Worm (Caenorhabditis elegans) whole organism, young adult: ENCODE results near the gene M03C11.1.

Source experiments
- B0261.1 ChIP-seq: sonication (generic microtip); optimal IDR thresholded peaks from 2 replicates; lab custom pipeline; 2016; ENCODE audit warnings: mild to moderate bottlenecking, missing genetic modification characterization, moderate library complexity, missing compliant biosample characterization
- F23B12.7 ChIP-seq: sonication (generic microtip); optimal IDR thresholded peaks from 2 replicates; lab custom pipeline; 2017; ENCODE audit warnings: missing genetic modification characterization, mild to moderate bottlenecking, missing compliant biosample characterization, antibody characterized with exemption, moderate library complexity; ENCODE audit not compliant: insufficient read depth
- F57C9.4 ChIP-seq: sonication (generic microtip); optimal IDR thresholded peaks from 2 replicates; lab custom pipeline; 2017; ENCODE audit warnings: mild to moderate bottlenecking, missing genetic modification characterization, missing compliant biosample characterization
- K11D2.4 ChIP-seq: fragments of 200-800 bp; sonication (Bioruptor generic); IDR thresholded peaks from 2 replicates; pipeline ENCODE4 v1.3.6; 2022; ENCODE audit warnings: missing genetic modification reagents, missing genetic modification characterization, missing compliant biosample characterization
- K12H6.12 ChIP-seq: fragments of 200-800 bp; sonication (Bioruptor generic); optimal IDR thresholded peaks from 2 replicates; lab custom pipeline; 2018; ENCODE audit warnings: mild to moderate bottlenecking, missing genetic modification characterization, missing compliant biosample characterization
- T07F8.4 ChIP-seq: sonication (generic microtip); optimal IDR thresholded peaks from 2 replicates; lab custom pipeline; 2016; ENCODE audit warnings: mild to moderate bottlenecking, missing genetic modification characterization, moderate library complexity, missing compliant biosample characterization
- T26A5.8 ChIP-seq: sonication (generic microtip); optimal IDR thresholded peaks from 2 replicates; lab custom pipeline; 2016; ENCODE audit warnings: missing genetic modification characterization, missing compliant biosample characterization
- aptf-2 ChIP-seq: fragments of 200-800 bp; sonication (Bioruptor generic); conservative IDR thresholded peaks from 2 replicates; pipeline ENCODE4 v1.3.6; 2022; ENCODE audit warnings: missing genetic modification reagents, missing genetic modification characterization, missing compliant biosample characterization
- aptf-3 ChIP-seq: fragments of 200-800 bp; sonication (Bioruptor generic); IDR thresholded peaks from 2 replicates; pipeline ENCODE4 v1.3.6; 2022; ENCODE audit warnings: missing genetic modification characterization, missing compliant biosample characterization
- atf-7 ChIP-seq: sonication (generic microtip); optimal IDR thresholded peaks from 2 replicates; lab custom pipeline; 2017; ENCODE audit warnings: mild to moderate bottlenecking, missing genetic modification characterization, missing compliant biosample characterization
- athp-1 ChIP-seq: sonication (generic microtip); optimal IDR thresholded peaks from 2 replicates; lab custom pipeline; 2017; ENCODE audit warnings: mild to moderate bottlenecking, missing genetic modification characterization, missing compliant biosample characterization
- bed-2 ChIP-seq: fragments of 200-800 bp; sonication (Bioruptor generic); IDR thresholded peaks from 2 replicates; pipeline ENCODE4 v1.3.6; 2022; ENCODE audit warnings: missing genetic modification reagents, missing genetic modification characterization, missing compliant biosample characterization
- ccch-3 ChIP-seq: fragments of 200-800 bp; sonication (Bioruptor generic); optimal IDR thresholded peaks from 2 replicates; lab custom pipeline; 2018; ENCODE audit warnings: mild to moderate bottlenecking, missing genetic modification characterization, missing compliant biosample characterization
- cebp-1 ChIP-seq, 2 experiments: fragments of 200-800 bp in 1 of 2; sonication (Bioruptor generic) in 1 of 2; sonication (generic microtip) in 1 of 2; IDR thresholded peaks in 1 of 2; optimal IDR thresholded peaks in 1 of 2; 2 replicates each; pipeline versions ENCODE4 v1.3.6 to Lab custom; 2017 to 2022; ENCODE audit warnings: missing compliant biosample characterization in 2 of 2, missing genetic modification characterization in 2 of 2, mild to moderate bottlenecking in 1 of 2, missing genetic modification reagents in 1 of 2, moderate library complexity in 1 of 2
- ceh-100 ChIP-seq: fragments of 200-800 bp; sonication (Bioruptor generic); IDR thresholded peaks from 2 replicates; pipeline ENCODE4 v1.3.6; 2022; ENCODE audit warnings: missing genetic modification reagents, missing genetic modification characterization, missing compliant biosample characterization
- ceh-79 ChIP-seq: sonication (generic microtip); optimal IDR thresholded peaks from 2 replicates; lab custom pipeline; 2017; ENCODE audit warnings: mild to moderate bottlenecking, missing genetic modification characterization, missing compliant biosample characterization
- die-1 ChIP-seq: sonication (generic microtip); optimal IDR thresholded peaks from 2 replicates; lab custom pipeline; 2016; ENCODE audit warnings: missing genotype, mild to moderate bottlenecking, missing genetic modification characterization, missing compliant biosample characterization
- dox-1 ChIP-seq: fragments of 200-800 bp; sonication (Bioruptor generic); IDR thresholded peaks from 2 replicates; pipeline ENCODE4 v1.3.6; 2022; ENCODE audit warnings: missing genetic modification reagents, missing genetic modification characterization, missing compliant biosample characterization
- dpl-1 ChIP-seq: fragments of 150-350 bp; optimal IDR thresholded peaks from 2 replicates; lab custom pipeline; 2014; ENCODE audit warnings: missing biosample characterization, missing genetic modification reagents, missing genetic modification characterization
- egl-44 ChIP-seq: fragments of 200-800 bp; sonication (Bioruptor generic); IDR thresholded peaks from 2 replicates; pipeline ENCODE4 v1.3.6; 2022; ENCODE audit warnings: missing genetic modification reagents, missing genetic modification characterization, missing compliant biosample characterization
- hlh-12 ChIP-seq: sonication (generic microtip); optimal IDR thresholded peaks from 2 replicates; lab custom pipeline; 2016; ENCODE audit warnings: missing genetic modification characterization, missing compliant biosample characterization
- lag-1 ChIP-seq: fragments of 200-800 bp; sonication (Bioruptor generic); IDR thresholded peaks from 2 replicates; pipeline ENCODE4 v1.3.6; 2022; ENCODE audit warnings: missing genetic modification reagents, missing genetic modification characterization, missing compliant biosample characterization
- let-526 ChIP-seq: fragments of 200-800 bp; sonication (Bioruptor generic); IDR thresholded peaks from 2 replicates; pipeline ENCODE4 v1.3.6; 2022; ENCODE audit warnings: missing genetic modification reagents, missing genetic modification characterization, missing compliant biosample characterization
- lin-26 ChIP-seq: fragments of 200-800 bp; sonication (Bioruptor generic); IDR thresholded peaks from 2 replicates; pipeline ENCODE4 v1.3.6; 2022; ENCODE audit warnings: missing genetic modification reagents, missing genetic modification characterization, missing compliant biosample characterization
- lsy-27 ChIP-seq: sonication (generic microtip); optimal IDR thresholded peaks from 2 replicates; lab custom pipeline; 2017; ENCODE audit warnings: missing genetic modification characterization, mild to moderate bottlenecking, missing compliant biosample characterization, antibody characterized with exemption, missing genotype, borderline replicate concordance; ENCODE audit not compliant: insufficient read depth
- madf-6 ChIP-seq: fragments of 200-800 bp; sonication (Bioruptor generic); IDR thresholded peaks from 2 replicates; pipeline ENCODE4 v1.3.6; 2022; ENCODE audit warnings: missing genetic modification reagents, missing genetic modification characterization, missing compliant biosample characterization
- madf-8 ChIP-seq: fragments of 200-800 bp; sonication (Bioruptor generic); conservative IDR thresholded peaks from 2 replicates; pipeline ENCODE4 v1.3.6; 2022; ENCODE audit warnings: missing genetic modification reagents, missing genetic modification characterization, missing compliant biosample characterization
- mel-28 ChIP-seq: sonication (generic microtip); optimal IDR thresholded peaks from 2 replicates; lab custom pipeline; 2016; ENCODE audit warnings: borderline replicate concordance, mild to moderate bottlenecking, missing genetic modification characterization, missing compliant biosample characterization
- mes-4 ChIP-seq: sonication (generic microtip); optimal IDR thresholded peaks from 2 replicates; lab custom pipeline; 2016; ENCODE audit warnings: missing genotype, missing genetic modification characterization, missing compliant biosample characterization
- nfya-1 ChIP-seq: sonication (generic microtip); optimal IDR thresholded peaks from 2 replicates; lab custom pipeline; 2017; ENCODE audit warnings: antibody characterized with exemption, missing compliant biosample characterization, missing genetic modification characterization, borderline replicate concordance; ENCODE audit not compliant: insufficient read depth
- nfyb-1 ChIP-seq: fragments of 200-800 bp; sonication (Bioruptor generic); IDR thresholded peaks from 2 replicates; pipeline ENCODE4 v1.3.6; 2022; ENCODE audit warnings: missing genetic modification reagents, missing genetic modification characterization, missing compliant biosample characterization
- rpc-1 ChIP-seq, 2 experiments: fragments of 150-350 bp in 1 of 2; sonication (generic microtip) in 1 of 2; optimal IDR thresholded peaks; 2 replicates each; lab custom pipeline; 2014 to 2018; ENCODE audit warnings: missing biosample characterization in 1 of 2, missing genetic modification characterization in 1 of 2, missing genetic modification reagents in 1 of 2, missing genotype in 1 of 2
- sea-2 ChIP-seq: fragments of 200-800 bp; sonication (Bioruptor generic); IDR thresholded peaks from 2 replicates; pipeline ENCODE4 v1.3.6; 2022; ENCODE audit warnings: missing genetic modification characterization, missing compliant biosample characterization
- snpc-1.1 ChIP-seq: sonication (generic microtip); optimal IDR thresholded peaks from 2 replicates; lab custom pipeline; 2017; ENCODE audit warnings: missing genetic modification characterization, mild to moderate bottlenecking, missing compliant biosample characterization, antibody characterized with exemption, moderate library complexity, missing genotype, missing genetic modification reagents; ENCODE audit not compliant: insufficient read depth
- snpc-1.3 ChIP-seq: sonication (generic microtip); optimal IDR thresholded peaks from 2 replicates; lab custom pipeline; 2017; ENCODE audit warnings: missing genetic modification characterization, mild to moderate bottlenecking, missing compliant biosample characterization, antibody characterized with exemption, moderate library complexity, missing genotype, missing genetic modification reagents; ENCODE audit not compliant: insufficient read depth
- snpc-3.4 ChIP-seq: sonication (generic microtip); optimal IDR thresholded peaks from 2 replicates; lab custom pipeline; 2017; ENCODE audit warnings: missing genetic modification characterization, mild to moderate bottlenecking, missing compliant biosample characterization, antibody characterized with exemption, moderate library complexity, missing genotype, missing genetic modification reagents
- tbp1 ChIP-seq: fragments of 200-800 bp; sonication (Bioruptor generic); optimal IDR thresholded peaks from 2 replicates; lab custom pipeline; 2018; ENCODE audit warnings: mild to moderate bottlenecking, missing genetic modification characterization, missing compliant biosample characterization
- tbx-9 ChIP-seq: sonication (generic microtip); optimal IDR thresholded peaks from 2 replicates; lab custom pipeline; 2016; ENCODE audit warnings: borderline replicate concordance, missing genetic modification characterization, inconsistent platforms, missing compliant biosample characterization
- unc-62 ChIP-seq: fragments of 150-350 bp; optimal IDR thresholded peaks from 2 replicates; lab custom pipeline; 2014; ENCODE audit warnings: missing biosample characterization, missing genetic modification reagents, missing genetic modification characterization
- xnd-1 ChIP-seq: sonication (generic microtip); optimal IDR thresholded peaks from 2 replicates; lab custom pipeline; 2016; ENCODE audit warnings: missing genotype, missing genetic modification reagents, missing genetic modification characterization, missing compliant biosample characterization
- ztf-22 ChIP-seq: fragments of 200-800 bp; sonication (Bioruptor generic); optimal IDR thresholded peaks from 2 replicates; lab custom pipeline; 2018; ENCODE audit warnings: mild to moderate bottlenecking, missing genetic modification characterization, moderate library complexity, missing compliant biosample characterization
- ztf-25 ChIP-seq: fragments of 200-800 bp; sonication (Bioruptor generic); IDR thresholded peaks from 2 replicates; pipeline ENCODE4 v1.3.6; 2022; ENCODE audit warnings: missing genetic modification reagents, missing genetic modification characterization, missing compliant biosample characterization
- ztf-26 ChIP-seq: sonication (generic microtip); optimal IDR thresholded peaks from 2 replicates; lab custom pipeline; 2017; ENCODE audit warnings: missing genetic modification characterization, missing compliant biosample characterization

The M03C11.1 gene

ce11 chrIII:10391628-10392027 lies 4.3 kb downstream of the M03C11.1 start, which contains the start of gene M03C11.9:
Gene M03C11.9, minus strand, starts transcription at chrIII:10391728.
- TF ChIP-seq K11D2.4 (no peak), let-526 (GFP tag; lab: Robert Waterston, UW) (no peak), ceh-100 (GFP tag; lab: Robert Waterston, UW) (no peak), ztf-25 (no peak), ztf-22 (no peak), athp-1 (tag; lab: Kevin White, UChicago) (no peak)

- TF ChIP-seq bed-2 (GFP tag; lab: Robert Waterston, UW) (no peak), snpc-1.1 (tag; lab: Kevin White, UChicago) (no peak), sea-2 (GFP tag; lab: Robert Waterston, UW) (no peak), K11D2.4 (no peak), atf-7 (tag; lab: Kevin White, UChicago) (no peak), madf-8 (no peak), cebp-1 (GFP tag; IDR thresholded peaks at IDR 0.05; lab: Robert Waterston, UW) (no peak), cebp-1 (tag; optimal IDR thresholded peaks at IDR 0.05; lab: Kevin White, UChicago) (no peak), ztf-26 (tag; lab: Kevin White, UChicago) (no peak), B0261.1 (tag; lab: Kevin White, UChicago) (no peak), aptf-2 (GFP tag; lab: Robert Waterston, UW) (no peak), snpc-3.4 (tag; lab: Kevin White, UChicago) (no peak), dox-1 (GFP tag; lab: Robert Waterston, UW) (no peak), T26A5.8 (tag; lab: Kevin White, UChicago) (no peak), unc-62 (GFP tag; lab: Kevin White, UChicago) (no peak), lin-26 (GFP tag; lab: Robert Waterston, UW) (no peak), lag-1 (no peak), die-1 (tag; lab: Kevin White, UChicago) (no peak), ccch-3 (GFP tag; lab: Kevin White, UChicago) (no peak), rpc-1 (optimal IDR thresholded peaks at IDR 0.05; lab: Kevin White, UChicago) (no peak), rpc-1 (tag; optimal IDR thresholded peaks at IDR 0.05; lab: Kevin White, UChicago) (no peak)
Measured at ce11 chrIII:10389608-10390007, 6.3 kb downstream of the M03C11.1 start.

DNA sequence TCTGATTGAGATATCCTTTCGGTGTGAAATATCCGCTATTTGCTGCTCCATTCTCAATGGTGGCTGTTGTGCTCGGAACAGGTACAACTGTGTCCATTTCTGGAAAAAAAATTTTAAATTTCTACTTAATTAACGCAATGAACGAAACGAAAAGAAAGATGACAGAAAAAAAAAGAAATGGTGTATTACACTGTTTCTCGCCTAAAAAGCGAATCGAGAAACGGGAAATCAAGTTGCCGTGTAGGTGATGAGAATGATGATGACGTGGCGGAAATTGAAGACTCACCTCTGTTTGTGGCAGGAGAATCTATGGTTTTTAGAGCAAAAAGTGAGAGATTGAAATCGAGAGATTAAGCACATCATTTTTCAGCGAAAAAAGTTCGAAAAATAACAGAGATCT lies 9.4 kb downstream of the M03C11.1 start, which contains the start of gene C38H2.3:
C38H2.3 (minus strand) TSS at position 101 of the 400 bp plus-strand sequence.
- TF ChIP-seq egl-44 (GFP tag; lab: Robert Waterston, UW) (no peak), hlh-12 (no peak), T07F8.4 (no peak), K12H6.12 (tag; lab: Kevin White, UChicago) (no peak), aptf-3 (GFP tag; lab: Robert Waterston, UW) (no peak), dpl-1 (no peak), T26A5.8 (tag; lab: Kevin White, UChicago) (no peak)
- TF ChIP-seq, all 124 proteins: peak for 0

- TF ChIP-seq atf-7 (tag; lab: Kevin White, UChicago) = no peak
- no peak for TF ChIP-seq lsy-27 (tag; lab: Kevin White, UChicago)
- TF ChIP-seq F23B12.7 = no peak
- TF ChIP-seq nfyb-1 (GFP tag; lab: Robert Waterston, UW) = no peak
- no peak for TF ChIP-seq mel-28 (tag; lab: Kevin White, UChicago)
- no peak for TF ChIP-seq tbx-9
- TF ChIP-seq xnd-1 (tag; lab: Kevin White, UChicago) = no peak
- no peak for TF ChIP-seq ceh-79 (tag; lab: Kevin White, UChicago)
- TF ChIP-seq nfya-1 (tag; lab: Kevin White, UChicago) = no peak
- no peak for TF ChIP-seq madf-6
- no peak for TF ChIP-seq F57C9.4 (tag; lab: Kevin White, UChicago)
- TF ChIP-seq tbp1 (GFP tag; lab: Kevin White, UChicago) = no peak
- TF ChIP-seq snpc-1.3 (tag; lab: Kevin White, UChicago) = no peak
- TF ChIP-seq let-526 (GFP tag; lab: Robert Waterston, UW) = no peak
- TF ChIP-seq mes-4 (tag; lab: Kevin White, UChicago) = no peak
- TF ChIP-seq, all 124 proteins: peak for 0
Measured at ce11 chrIII:10383804-10384203, 12.1 kb downstream of the M03C11.1 start.
